Fruit fly (Drosophila melanogaster) whole organism, embryonic: ENCODE results near the gene CG7607.
A peak's percentile ranks its signal among the peaks of the same experiment; 100 is the strongest.

Source experiments
- Abd-B ChIP-seq: fragments of 200-800 bp; sonication (Bioruptor generic); optimal IDR thresholded peaks from 2 replicates; lab custom pipeline; 2018; ENCODE audit warnings: missing biosample characterization, mild to moderate bottlenecking, missing genetic modification characterization, moderate library complexity
- B-H1 ChIP-seq: fragments of 200-800 bp; sonication (Bioruptor generic); IDR thresholded peaks from 3 replicates; pipeline ENCODE4 v1.3.6; 2022; ENCODE audit warnings: missing biosample characterization, missing genetic modification characterization
- CG10267 ChIP-seq: fragments of 200-800 bp; sonication (Bioruptor generic); optimal IDR thresholded peaks from 2 replicates; lab custom pipeline; 2018; ENCODE audit warnings: missing biosample characterization, mild to moderate bottlenecking, missing genetic modification characterization, moderate library complexity
- CG11398 ChIP-seq: fragments of 200-800 bp; sonication (Bioruptor generic); optimal IDR thresholded peaks from 2 replicates; lab custom pipeline; 2016; ENCODE audit warnings: missing biosample characterization, missing genetic modification characterization
- CG1233 ChIP-seq: fragments of 200-800 bp; sonication (Bioruptor generic); optimal IDR thresholded peaks from 4 replicates; lab custom pipeline; 2018; ENCODE audit warnings: missing biosample characterization, mild to moderate bottlenecking, missing genetic modification characterization
- CG13624 ChIP-seq: fragments of 200-800 bp; sonication (Bioruptor generic); optimal IDR thresholded peaks from 2 replicates; lab custom pipeline; 2016; ENCODE audit warnings: missing biosample characterization, missing genetic modification characterization
- CG13775 ChIP-seq: fragments of 200-800 bp; sonication (Bioruptor generic); optimal IDR thresholded peaks from 3 replicates; lab custom pipeline; 2017; ENCODE audit warnings: missing biosample characterization, mild to moderate bottlenecking, missing genetic modification characterization
- CG14014 ChIP-seq: fragments of 200-800 bp; sonication (Bioruptor generic); IDR thresholded peaks from 2 replicates; pipeline ENCODE4 v1.3.6; 2022; ENCODE audit warnings: missing biosample characterization, missing genetic modification characterization
- CG15479 ChIP-seq: fragments of 200-800 bp; sonication (Bioruptor generic); optimal IDR thresholded peaks from 3 replicates; lab custom pipeline; 2019; ENCODE audit warnings: missing biosample characterization, mild to moderate bottlenecking, missing genetic modification characterization, moderate library complexity
- CG15514 ChIP-seq: fragments of 200-800 bp; sonication (Bioruptor generic); optimal IDR thresholded peaks from 3 replicates; lab custom pipeline; 2017; ENCODE audit warnings: missing biosample characterization, missing genetic modification characterization, mild to moderate bottlenecking, moderate library complexity, missing genetic modification reagents
- CG17385 ChIP-seq: fragments of 200-800 bp; sonication (Bioruptor generic); optimal IDR thresholded peaks from 3 replicates; lab custom pipeline; 2018; ENCODE audit warnings: missing biosample characterization, mild to moderate bottlenecking, missing genetic modification characterization
- CG17829 ChIP-seq: fragments of 200-800 bp; optimal IDR thresholded peaks from 2 replicates; lab custom pipeline; 2019; ENCODE audit warnings: missing biosample characterization, mild to moderate bottlenecking, missing genetic modification characterization, moderate library complexity
- CG1832 ChIP-seq: fragments of 200-800 bp; sonication (Bioruptor generic); optimal IDR thresholded peaks from 2 replicates; lab custom pipeline; 2017; ENCODE audit warnings: missing biosample characterization, mild to moderate bottlenecking, missing genetic modification characterization, inconsistent platforms
- CG31224 ChIP-seq: fragments of 200-800 bp; sonication (Bioruptor generic); IDR thresholded peaks from 2 replicates; pipeline ENCODE4 v1.3.6; 2022; ENCODE audit warnings: missing biosample characterization, missing genetic modification characterization
- CG3281 ChIP-seq: fragments of 200-800 bp; sonication (Bioruptor generic); optimal IDR thresholded peaks from 3 replicates; lab custom pipeline; 2017; ENCODE audit warnings: missing biosample characterization, mild to moderate bottlenecking, missing genetic modification characterization
- CG33213 ChIP-seq: fragments of 200-800 bp; sonication (Bioruptor generic); optimal IDR thresholded peaks from 3 replicates; lab custom pipeline; 2016; ENCODE audit warnings: missing biosample characterization, missing genetic modification characterization
- CG33557 ChIP-seq: fragments of 200-800 bp; sonication (Bioruptor generic); optimal IDR thresholded peaks from 2 replicates; lab custom pipeline; 2019; ENCODE audit warnings: missing biosample characterization, mild to moderate bottlenecking, missing genetic modification characterization, moderate library complexity
- CG34376 ChIP-seq: fragments of 200-800 bp; sonication (Bioruptor generic); optimal IDR thresholded peaks from 2 replicates; lab custom pipeline; 2018; ENCODE audit warnings: missing biosample characterization, mild to moderate bottlenecking, missing genetic modification characterization
- CG3726 ChIP-seq: fragments of 200-800 bp; sonication (Bioruptor generic); IDR thresholded peaks from 3 replicates; pipeline ENCODE4, ENCODE4 v1.3.6; 2022; ENCODE audit warnings: missing biosample characterization, missing genetic modification characterization
- CG3847 ChIP-seq: fragments of 200-800 bp; sonication (Bioruptor generic); IDR thresholded peaks from 2 replicates; pipeline ENCODE4 v1.3.6; 2022; ENCODE audit warnings: missing biosample characterization, missing genetic modification characterization
- CG3995 ChIP-seq: fragments of 200-800 bp; sonication (Bioruptor generic); optimal IDR thresholded peaks from 3 replicates; lab custom pipeline; 2016; ENCODE audit warnings: missing biosample characterization, missing genetic modification characterization
- CG43689 ChIP-seq: fragments of 200-800 bp; sonication (Bioruptor generic); IDR thresholded peaks from 2 replicates; pipeline ENCODE4 v1.3.6; 2022; ENCODE audit warnings: missing biosample characterization, missing genetic modification characterization
- CG7357 ChIP-seq: fragments of 200-800 bp; sonication (Bioruptor generic); IDR thresholded peaks from 3 replicates; pipeline ENCODE4 v1.3.6; 2022; ENCODE audit warnings: missing biosample characterization, missing genetic modification characterization
- CG8290 ChIP-seq, 3 experiments: fragments of 200-800 bp; sonication (Bioruptor generic); optimal IDR thresholded peaks; 2 replicates each; lab custom pipeline; 2016 to 2019; ENCODE audit warnings: missing biosample characterization in 3 of 3, missing genetic modification characterization in 3 of 3, mild to moderate bottlenecking in 2 of 3, moderate library complexity in 1 of 3
- CG9215 ChIP-seq: fragments of 200-800 bp; sonication (Bioruptor generic); IDR thresholded peaks from 2 replicates; pipeline ENCODE4 v1.3.6; 2022; ENCODE audit warnings: missing biosample characterization, missing genetic modification characterization
- D ChIP-seq, 2 experiments: fragments of 200-800 bp in 1 of 2; fragments of >200 bp in 1 of 2; sonication (Bioruptor generic) in 1 of 2; optimal IDR thresholded peaks; 2 replicates in 1 of 2; 3 replicates in 1 of 2; lab custom pipeline; 2017; ENCODE audit warnings: mild to moderate bottlenecking in 1 of 2, missing biosample characterization in 1 of 2, missing genetic modification characterization in 1 of 2, missing genetic modification reagents in 1 of 2
- Fer2 ChIP-seq: fragments of 200-800 bp; sonication (Bioruptor generic); optimal IDR thresholded peaks from 2 replicates; lab custom pipeline; 2018; ENCODE audit warnings: missing biosample characterization, mild to moderate bottlenecking, missing genetic modification characterization, moderate library complexity
- Hand ChIP-seq: fragments of 200-800 bp; sonication (Bioruptor generic); optimal IDR thresholded peaks from 2 replicates; lab custom pipeline; 2017; ENCODE audit warnings: mild to moderate bottlenecking, missing biosample characterization, missing genetic modification reagents, missing genetic modification characterization
- Jarid2 ChIP-seq: fragments of 200-800 bp; sonication (Bioruptor generic); optimal IDR thresholded peaks from 3 replicates; lab custom pipeline; 2017; ENCODE audit warnings: mild to moderate bottlenecking, missing biosample characterization, missing genetic modification reagents, missing genetic modification characterization
- Lpt ChIP-seq: fragments of >200 bp; optimal IDR thresholded peaks from 2 replicates; lab custom pipeline; 2018; ENCODE audit warnings: missing biosample characterization, missing genetic modification characterization
- Optix ChIP-seq: fragments of 200-800 bp; sonication (Bioruptor generic); IDR thresholded peaks from 3 replicates; pipeline ENCODE4 v1.3.6; 2022; ENCODE audit warnings: missing biosample characterization, missing genetic modification characterization
- Spps ChIP-seq: fragments of 200-800 bp; sonication (Bioruptor generic); optimal IDR thresholded peaks from 2 replicates; lab custom pipeline; 2018; ENCODE audit warnings: missing biosample characterization, mild to moderate bottlenecking, missing genetic modification characterization
- ab ChIP-seq: fragments of 200-800 bp; sonication (Bioruptor generic); optimal IDR thresholded peaks from 2 replicates; lab custom pipeline; 2016; ENCODE audit warnings: missing biosample characterization, missing genetic modification characterization
- abd-A ChIP-seq: fragments of 200-800 bp; sonication (Bioruptor generic); optimal IDR thresholded peaks from 3 replicates; lab custom pipeline; 2019; ENCODE audit warnings: missing biosample characterization, mild to moderate bottlenecking, missing genetic modification characterization, moderate library complexity
- br ChIP-seq: fragments of >200 bp; optimal IDR thresholded peaks from 2 replicates; lab custom pipeline; 2017
- en ChIP-seq: fragments of 200-800 bp; sonication (Bioruptor generic); optimal IDR thresholded peaks from 2 replicates; lab custom pipeline; 2016; ENCODE audit warnings: missing biosample characterization, missing genetic modification characterization
- grn ChIP-seq: fragments of 200-800 bp; sonication (Bioruptor generic); optimal IDR thresholded peaks from 3 replicates; lab custom pipeline; 2017; ENCODE audit warnings: missing biosample characterization, missing genetic modification characterization
- gt ChIP-seq: fragments of 200-800 bp; sonication (Bioruptor generic); IDR thresholded peaks from 2 replicates; pipeline ENCODE4 v1.3.6; 2022; ENCODE audit warnings: missing biosample characterization, missing genetic modification characterization
- hbn ChIP-seq: fragments of 200-800 bp; sonication (Bioruptor generic); IDR thresholded peaks from 2 replicates; pipeline ENCODE4 v1.3.6; 2022; ENCODE audit warnings: missing biosample characterization, missing genetic modification characterization; ENCODE audit not compliant: partially characterized antibody
- her ChIP-seq: fragments of 200-800 bp; sonication (Bioruptor generic); optimal IDR thresholded peaks from 2 replicates; lab custom pipeline; 2016; ENCODE audit warnings: missing biosample characterization, missing genetic modification characterization
- kah ChIP-seq: fragments of 200-800 bp; sonication (Bioruptor generic); optimal IDR thresholded peaks from 2 replicates; lab custom pipeline; 2018; ENCODE audit warnings: missing biosample characterization, mild to moderate bottlenecking, missing genetic modification characterization
- oc ChIP-seq: fragments of 200-800 bp; sonication (Bioruptor generic); optimal IDR thresholded peaks from 2 replicates; lab custom pipeline; 2018; ENCODE audit warnings: missing biosample characterization, mild to moderate bottlenecking, missing genetic modification characterization, moderate library complexity
- sens-2 ChIP-seq: fragments of 200-800 bp; sonication (Bioruptor generic); IDR thresholded peaks from 2 replicates; pipeline ENCODE4 v1.3.6; 2022; ENCODE audit warnings: missing biosample characterization, missing genetic modification characterization
- sna ChIP-seq: fragments of 200-800 bp; sonication (Bioruptor generic); IDR thresholded peaks from 2 replicates; pipeline ENCODE4 v1.3.6; 2022; ENCODE audit warnings: missing biosample characterization, missing genetic modification characterization; ENCODE audit not compliant: partially characterized antibody
- sug ChIP-seq: fragments of 200-800 bp; optimal IDR thresholded peaks from 2 replicates; lab custom pipeline; 2019; ENCODE audit warnings: missing biosample characterization, mild to moderate bottlenecking, missing genetic modification characterization, moderate library complexity
- tap ChIP-seq: fragments of 200-800 bp; optimal IDR thresholded peaks from 3 replicates; lab custom pipeline; 2019; ENCODE audit warnings: missing biosample characterization, mild to moderate bottlenecking, missing genetic modification characterization, moderate library complexity
- tll ChIP-seq, 2 experiments: fragments of 200-800 bp in 1 of 2; fragments of >200 bp in 1 of 2; sonication (Bioruptor generic) in 1 of 2; optimal IDR thresholded peaks; 2 replicates each; lab custom pipeline; 2017 to 2019; ENCODE audit warnings: missing biosample characterization in 2 of 2, missing genetic modification characterization in 2 of 2, mild to moderate bottlenecking in 1 of 2, moderate library complexity in 1 of 2
- vfl ChIP-seq: fragments of 200-800 bp; sonication (Bioruptor generic); optimal IDR thresholded peaks from 2 replicates; lab custom pipeline; 2016; ENCODE audit warnings: missing biosample characterization, missing genetic modification characterization
- wor ChIP-seq: fragments of 200-800 bp; sonication (Bioruptor generic); IDR thresholded peaks from 2 replicates; pipeline ENCODE4 v1.3.6; 2022; ENCODE audit warnings: missing biosample characterization, missing genetic modification characterization
- zen2 ChIP-seq: fragments of 200-800 bp; sonication (Bioruptor generic); IDR thresholded peaks from 3 replicates; pipeline ENCODE4 v1.3.6; 2022; ENCODE audit warnings: missing biosample characterization, missing genetic modification characterization; ENCODE audit not compliant: partially characterized antibody

CG7607 gene

dm6 chr3L:11210517-11210916 lies 11.1 kb downstream of the CG7607 start, which contains the start of the genes Ube3a and CG7600 (continued):
- peak; percentile 56 for TF ChIP-seq CG8290 (GFP tag; optimal IDR thresholded peaks at IDR 0.05; lab: Kevin White, UChicago)
- peak in 1 of 2 experiments; percentile 88 for TF ChIP-seq CG8290 (tag; optimal IDR thresholded peaks at IDR 0.05; lab: Kevin White, UChicago)
- peak; percentile 77 for TF ChIP-seq CG3847
- no peak for TF ChIP-seq Lpt
- TF ChIP-seq tll (GFP tag; optimal IDR thresholded peaks at IDR 0.05; lab: Kevin White, UChicago), result peak in 1 of 2 experiments; percentile 43
- TF ChIP-seq zen2 (GFP tag; lab: Robert Waterston, UW), result peak; percentile 100
- TF ChIP-seq CG31224 (GFP tag; lab: Robert Waterston, UW), result no peak
- TF ChIP-seq tap (tag; lab: Kevin White, UChicago), result peak; percentile 15
- TF ChIP-seq abd-A (tag; lab: Kevin White, UChicago), result peak; percentile 94
- TF ChIP-seq Hand, result peak; percentile 28
- TF ChIP-seq Jarid2 (GFP tag; lab: Kevin White, UChicago), result no peak
- peak; percentile 99 for TF ChIP-seq hbn (GFP tag; lab: Robert Waterston, UW)
- peak; percentile 17 for TF ChIP-seq kah (GFP tag; lab: Kevin White, UChicago)
- peak; percentile 5 for TF ChIP-seq CG13775 (GFP tag; lab: Kevin White, UChicago)
- peak; percentile 33 for TF ChIP-seq CG3281
- peak; percentile 73 for TF ChIP-seq CG34376 (GFP tag; lab: Kevin White, UChicago)
- peak; percentile 20 for TF ChIP-seq vfl
- no peak for TF ChIP-seq Optix (GFP tag; lab: Robert Waterston, UW)
- peak; percentile 95 for TF ChIP-seq CG15514
- no peak for TF ChIP-seq sens-2 (GFP tag; lab: Robert Waterston, UW)
- no peak for TF ChIP-seq CG9215 (GFP tag; lab: Robert Waterston, UW)
- no peak for TF ChIP-seq CG11398 (GFP tag; lab: Kevin White, UChicago)
- no peak for TF ChIP-seq CG3726 (GFP tag; lab: Robert Waterston, UW)
- TF ChIP-seq CG15479 (GFP tag; lab: Kevin White, UChicago), result no peak
- TF ChIP-seq grn (GFP tag; lab: Kevin White, UChicago), result peak; percentile 64
- no peak for TF ChIP-seq CG14014 (GFP tag; lab: Robert Waterston, UW)
- TF ChIP-seq en, result no peak
- TF ChIP-seq CG1233 (GFP tag; lab: Kevin White, UChicago), result no peak
- no peak for TF ChIP-seq Spps (tag; lab: Kevin White, UChicago)
- peak; percentile 31 for TF ChIP-seq CG33213 (GFP tag; lab: Kevin White, UChicago)
- TF ChIP-seq sug (tag; lab: Kevin White, UChicago), result peak; percentile 66
- TF ChIP-seq br (lab: Kevin White, UChicago), result no peak
- peak; percentile 20 for TF ChIP-seq CG17385 (GFP tag; lab: Kevin White, UChicago)
- no peak for TF ChIP-seq ab (GFP tag; lab: Kevin White, UChicago)
- TF ChIP-seq Fer2 (tag; lab: Kevin White, UChicago), result no peak
- no peak for TF ChIP-seq wor (GFP tag; lab: Robert Waterston, UW)
- TF ChIP-seq Abd-B (GFP tag; lab: Kevin White, UChicago), result no peak
- TF ChIP-seq CG13624 (GFP tag; lab: Kevin White, UChicago), result peak; percentile 81
- TF ChIP-seq CG1832 (GFP tag; lab: Kevin White, UChicago), result no peak
- TF ChIP-seq her (GFP tag; lab: Kevin White, UChicago), result peak; percentile 50
- TF ChIP-seq CG3995 (GFP tag; lab: Kevin White, UChicago), result peak; percentile 95
- peak; percentile 69 for TF ChIP-seq CG17829 (tag; lab: Kevin White, UChicago)
- TF ChIP-seq gt (GFP tag; lab: Robert Waterston, UW), result no peak
- peak; percentile 100 for TF ChIP-seq sna (GFP tag; lab: Robert Waterston, UW)
- peak; percentile 99 for TF ChIP-seq CG10267
- peak; percentile 55 for TF ChIP-seq oc (tag; lab: Kevin White, UChicago)
- TF ChIP-seq D (optimal IDR thresholded peaks at IDR 0.05; lab: Kevin White, UChicago), result no peak
- TF ChIP-seq D (GFP tag; optimal IDR thresholded peaks at IDR 0.05; lab: Kevin White, UChicago), result no peak
- no peak for TF ChIP-seq CG7357 (GFP tag; lab: Robert Waterston, UW)
- TF ChIP-seq CG43689, result no peak
- no peak for TF ChIP-seq B-H1 (GFP tag; lab: Robert Waterston, UW)
- TF ChIP-seq CG33557 (GFP tag; lab: Kevin White, UChicago), result peak; percentile 55
